Fruit fly (Drosophila melanogaster): ENCODE data around the gene lft.

- no peak for TF ChIP-seq CG8119 (GFP tag; IDR thresholded peaks at IDR 0.05)
- TF ChIP-seq topi (GFP tag; optimal IDR thresholded peaks at IDR 0.05) = no peak
- TF ChIP-seq Sox14 (GFP tag; optimal IDR thresholded peaks at IDR 0.05) = no peak
- no peak for TF ChIP-seq Hr39 (GFP tag; optimal IDR thresholded peaks at IDR 0.05)
- no peak for TF ChIP-seq OdsH (GFP tag; optimal IDR thresholded peaks at IDR 0.05)
- TF ChIP-seq achi (GFP tag; optimal IDR thresholded peaks at IDR 0.05) = no peak
Measured at dm6 chr2L:10321036-10321583, 43.2 kb upstream of the lft start.

All from whole organism, prepupa.